Comparison of ENCODE assay signal across 4 fruit fly cellular contexts in genomic region chr2L:15465121-15465520, dm6.
TF ChIP-seq lines count a peak whose summit lies in the region.

No protein-coding gene starts in this region.

- TF ChIP-seq CTCF in whole organism, embryonic (GFP tag; optimal IDR thresholded peaks at IDR 0.05; lab: Kevin White, UChicago): no peak

TF ChIP-seq in whole organism, embryonic, 481 proteins besides CTCF, POLR2A, EP300 and RAD21 (continues in another document):
- peak; percentile 36 for TF ChIP-seq Sox102F (GFP tag; optimal IDR thresholded peaks at IDR 0.05; lab: Kevin White, UChicago)
- no peak for TF ChIP-seq Hsf (GFP tag; optimal IDR thresholded peaks at IDR 0.05; lab: Kevin White, UChicago)
- TF ChIP-seq CG6765 (GFP tag; optimal IDR thresholded peaks at IDR 0.05; lab: Kevin White, UChicago): no peak
- no peak for TF ChIP-seq Dad (GFP tag; optimal IDR thresholded peaks at IDR 0.05; lab: Kevin White, UChicago)
- TF ChIP-seq CG6175 (GFP tag; IDR thresholded peaks at IDR 0.05; lab: Robert Waterston, UW): no peak
- TF ChIP-seq NC2α (GFP tag; optimal IDR thresholded peaks at IDR 0.05; lab: Kevin White, UChicago): no peak
- TF ChIP-seq prd (optimal IDR thresholded peaks at IDR 0.05; lab: Kevin White, UChicago): no peak
- peak; percentile 47; the same call in 2 of the 3 replicates for TF ChIP-seq prd (GFP tag; IDR thresholded peaks at IDR 0.05; lab: Robert Waterston, UW)
- peak; percentile 55 for TF ChIP-seq Blimp-1 (GFP tag; optimal IDR thresholded peaks at IDR 0.05; lab: Kevin White, UChicago)
- TF ChIP-seq CG7786 (GFP tag; optimal IDR thresholded peaks at IDR 0.05; lab: Kevin White, UChicago): no peak
- TF ChIP-seq D19A (tag; optimal IDR thresholded peaks at IDR 0.05; lab: Kevin White, UChicago): no peak
- peak; percentile 26 for TF ChIP-seq Oli (tag; optimal IDR thresholded peaks at IDR 0.05; lab: Kevin White, UChicago)
- TF ChIP-seq sens (GFP tag; lab: Kevin White, UChicago): peak; percentile 82
- TF ChIP-seq ash1 (GFP tag; optimal IDR thresholded peaks at IDR 0.05; lab: Kevin White, UChicago): no peak
- TF ChIP-seq fd102C (GFP tag; optimal IDR thresholded peaks at IDR 0.05; lab: Kevin White, UChicago): no peak
- TF ChIP-seq NFAT (GFP tag; IDR thresholded peaks at IDR 0.05; lab: Robert Waterston, UW): no peak
- TF ChIP-seq CG10147 (GFP tag; optimal IDR thresholded peaks at IDR 0.05; lab: Kevin White, UChicago): no peak
- TF ChIP-seq CG31441 (GFP tag; IDR thresholded peaks at IDR 0.05; lab: Robert Waterston, UW): no peak
- TF ChIP-seq Med (GFP tag; lab: Kevin White, UChicago): peak; percentile 33
- TF ChIP-seq fd3F (GFP tag; optimal IDR thresholded peaks at IDR 0.05; lab: Kevin White, UChicago): no peak
- peak; percentile 56 for TF ChIP-seq gem (tag; optimal IDR thresholded peaks at IDR 0.05; lab: Kevin White, UChicago)
- peak; percentile 50 for TF ChIP-seq grn (GFP tag; optimal IDR thresholded peaks at IDR 0.05; lab: Kevin White, UChicago)
- TF ChIP-seq Deaf1 (tag; optimal IDR thresholded peaks at IDR 0.05; lab: Kevin White, UChicago): no peak
- peak; percentile 6 for TF ChIP-seq twi (tag; optimal IDR thresholded peaks at IDR 0.05; lab: Kevin White, UChicago)

TF ChIP-seq in whole organism, prepupa, 60 proteins besides CTCF, POLR2A, EP300 and RAD21:
- TF ChIP-seq Sox102F (GFP tag; optimal IDR thresholded peaks at IDR 0.05; lab: Kevin White, UChicago) (peak; percentile 3), CG11902 (GFP tag; optimal IDR thresholded peaks at IDR 0.05; lab: Kevin White, UChicago) (no peak), Lpt (GFP tag; optimal IDR thresholded peaks at IDR 0.05; lab: Kevin White, UChicago) (no peak), Met (GFP tag; optimal IDR thresholded peaks at IDR 0.05; lab: Kevin White, UChicago) (peak; percentile 37), Smox (GFP tag; optimal IDR thresholded peaks at IDR 0.05; lab: Kevin White, UChicago) (peak; percentile 10), svp (GFP tag; lab: Kevin White, UChicago) (peak; percentile 64), Hr39 (GFP tag; optimal IDR thresholded peaks at IDR 0.05; lab: Kevin White, UChicago) (peak; percentile 47), topi (GFP tag; optimal IDR thresholded peaks at IDR 0.05; lab: Kevin White, UChicago) (peak; percentile 26), esn (GFP tag; optimal IDR thresholded peaks at IDR 0.05; lab: Kevin White, UChicago) (peak; percentile 45), Eip78C (GFP tag; lab: Kevin White, UChicago) (peak; percentile 46), CG31627 (GFP tag; optimal IDR thresholded peaks at IDR 0.05; lab: Kevin White, UChicago) (peak; percentile 42), Eip75B (GFP tag; optimal IDR thresholded peaks at IDR 0.05; lab: Kevin White, UChicago) (peak; percentile 8), vri (GFP tag; optimal IDR thresholded peaks at IDR 0.05; lab: Kevin White, UChicago) (no peak), CG11762 (GFP tag; optimal IDR thresholded peaks at IDR 0.05; lab: Kevin White, UChicago; ENCODE audit: insufficient read depth) (no peak), dac (GFP tag; optimal IDR thresholded peaks at IDR 0.05; lab: Kevin White, UChicago) (no peak), Ets21C (GFP tag; optimal IDR thresholded peaks at IDR 0.05; lab: Kevin White, UChicago) (peak; percentile 17), CG6163 (GFP tag; IDR thresholded peaks at IDR 0.05; lab: Robert Waterston, UW) (0 out of 3 replicates have a peak, but pooled peaks have one; percentile 8)
TF ChIP-seq in whole organism, prepupa: peak in this region for 12.

TF ChIP-seq in whole organism, pupa, 21 proteins besides CTCF, POLR2A, EP300 and RAD21:
- TF ChIP-seq CG13204 (GFP tag; optimal IDR thresholded peaks at IDR 0.05; lab: Kevin White, UChicago): no peak
- TF ChIP-seq CG9948 (tag; optimal IDR thresholded peaks at IDR 0.05; lab: Kevin White, UChicago): peak; percentile 11

TF ChIP-seq in whole organism, wandering third instar larva, 38 proteins besides CTCF, POLR2A, EP300 and RAD21:
- TF ChIP-seq h (GFP tag; optimal IDR thresholded peaks at IDR 0.05; lab: Kevin White, UChicago) (peak; percentile 13), foxo (GFP tag; optimal IDR thresholded peaks at IDR 0.05; lab: Kevin White, UChicago) (peak in 1 of 2 experiments; percentile 19), jim (GFP tag; optimal IDR thresholded peaks at IDR 0.05; lab: Kevin White, UChicago) (no peak), ey (GFP tag; optimal IDR thresholded peaks at IDR 0.05; lab: Kevin White, UChicago) (peak; percentile 5), N (GFP tag; optimal IDR thresholded peaks at IDR 0.05; lab: Kevin White, UChicago) (no peak), br (GFP tag; optimal IDR thresholded peaks at IDR 0.05; lab: Kevin White, UChicago) (no peak), CG9705 (GFP tag; optimal IDR thresholded peaks at IDR 0.05; lab: Kevin White, UChicago) (no peak), Mio (GFP tag; optimal IDR thresholded peaks at IDR 0.05; lab: Kevin White, UChicago) (no peak), Jra (GFP tag; optimal IDR thresholded peaks at IDR 0.05; lab: Kevin White, UChicago) (no peak), tai (GFP tag; optimal IDR thresholded peaks at IDR 0.05; lab: Kevin White, UChicago) (no peak), Hnf4 (GFP tag; optimal IDR thresholded peaks at IDR 0.05; lab: Kevin White, UChicago) (no peak)

Comparison
In these comparisons a context has a peak if more than half of its experiments do, and no peak if none do; other contexts are left out.
1. Of the 7 proteins assayed by ChIP-seq in both whole organism, embryonic and whole organism, prepupa: peak only in whole organism, embryonic: Blimp-1; only in whole organism, prepupa: Hr39; in both: Sox102F; in neither: 4.